Fruit fly (Drosophila melanogaster) whole organism, prepupa: ENCODE results near the gene CheB74a.

Experiments
- CG11294 ChIP-seq: fragments of 200-800 bp; sonication (Bioruptor generic); IDR thresholded peaks from 2 replicates; pipeline ENCODE4 v1.3.6; 2022; ENCODE audit warnings: missing biosample characterization, missing genetic modification characterization
- CG3919 ChIP-seq: fragments of 200-800 bp; sonication (Bioruptor generic); optimal IDR thresholded peaks from 3 replicates; lab custom pipeline; 2016; ENCODE audit warnings: missing biosample characterization, missing genetic modification characterization
- CG8119 ChIP-seq: fragments of 200-800 bp; sonication (Bioruptor generic); IDR thresholded peaks from 3 replicates; pipeline ENCODE4 v1.3.6; 2022; ENCODE audit warnings: missing biosample characterization, missing genetic modification characterization
- Hr38 ChIP-seq: sonication (Bioruptor generic); optimal IDR thresholded peaks from 2 replicates; lab custom pipeline; 2016; ENCODE audit warnings: missing biosample characterization, missing genetic modification characterization
- Met ChIP-seq: fragments of 200-800 bp; sonication (Bioruptor generic); optimal IDR thresholded peaks from 3 replicates; lab custom pipeline; 2016; ENCODE audit warnings: missing biosample characterization, missing genetic modification characterization
- cyc ChIP-seq: fragments of 200-800 bp; sonication (Bioruptor generic); optimal IDR thresholded peaks from 3 replicates; lab custom pipeline; 2016; ENCODE audit warnings: missing biosample characterization, missing genetic modification characterization
- fkh ChIP-seq: fragments of 200-800 bp; sonication (Bioruptor generic); optimal IDR thresholded peaks from 3 replicates; lab custom pipeline; 2017; ENCODE audit warnings: missing biosample characterization, mild to moderate bottlenecking, missing genetic modification characterization, moderate library complexity
- net ChIP-seq: fragments of 200-800 bp; sonication (Bioruptor generic); optimal IDR thresholded peaks from 3 replicates; lab custom pipeline; 2016; ENCODE audit warnings: missing biosample characterization, missing genetic modification characterization

CheB74a gene

DNA sequence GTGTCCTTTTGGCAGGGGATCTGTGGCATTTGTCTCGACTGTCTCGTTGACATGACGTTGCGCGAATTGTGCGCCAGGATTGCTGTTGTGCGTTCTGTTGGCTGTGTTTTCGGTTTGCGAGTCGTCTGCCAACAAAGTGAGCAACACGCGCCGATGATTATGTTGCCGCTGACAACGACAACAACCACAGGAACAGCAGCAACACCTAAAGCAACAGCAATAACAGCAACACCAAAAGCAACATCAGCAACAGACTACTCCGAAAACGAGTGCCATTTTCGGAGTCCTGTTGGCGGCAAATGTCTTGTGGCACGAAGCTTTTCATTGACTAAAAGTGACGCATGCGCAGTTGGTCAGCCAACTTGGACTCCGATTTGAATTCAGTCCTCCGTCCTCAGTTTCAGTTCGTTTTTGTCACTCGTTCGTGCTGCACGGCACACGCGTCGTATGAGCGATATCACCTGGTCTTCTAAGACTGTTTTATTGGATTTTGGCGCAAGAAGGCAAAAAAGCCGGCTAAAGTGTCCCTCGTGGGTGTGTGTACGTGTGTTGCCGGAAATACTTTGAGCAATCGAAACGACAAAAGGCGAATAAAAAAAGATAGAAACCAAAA lies 30.0 kb downstream of the CheB74a start, which contains the start of gene Ccn:
TSS of gene Ccn (plus strand) at position 437 of the 613 bp plus-strand sequence.
- TF ChIP-seq CG8119 = no peak

DNA sequence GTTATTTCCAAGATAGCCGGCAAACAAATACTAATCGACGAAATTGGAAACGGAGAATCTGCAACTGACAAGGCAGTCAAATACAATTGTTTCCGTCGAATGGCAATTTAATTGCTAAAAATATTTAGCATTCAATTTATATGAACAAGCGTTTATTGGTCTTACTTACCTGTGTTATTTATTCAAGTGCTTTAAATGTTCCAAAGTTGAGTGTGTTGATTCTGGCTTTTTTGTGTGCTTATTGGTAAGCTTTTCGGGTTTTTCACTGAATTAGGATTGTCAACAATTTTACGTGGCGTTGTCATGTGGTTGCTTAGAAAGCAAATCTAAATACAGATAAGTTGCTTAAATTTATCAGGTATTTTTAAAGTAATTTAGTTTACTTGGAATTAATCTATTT lies 47.9 kb downstream of the CheB74a start:
- TF ChIP-seq net (GFP tag; lab: Kevin White, UChicago) (no peak), fkh (GFP tag; lab: Kevin White, UChicago) (peak; percentile 51), CG11294 (GFP tag; lab: Robert Waterston, UW) (no peak)

DNA sequence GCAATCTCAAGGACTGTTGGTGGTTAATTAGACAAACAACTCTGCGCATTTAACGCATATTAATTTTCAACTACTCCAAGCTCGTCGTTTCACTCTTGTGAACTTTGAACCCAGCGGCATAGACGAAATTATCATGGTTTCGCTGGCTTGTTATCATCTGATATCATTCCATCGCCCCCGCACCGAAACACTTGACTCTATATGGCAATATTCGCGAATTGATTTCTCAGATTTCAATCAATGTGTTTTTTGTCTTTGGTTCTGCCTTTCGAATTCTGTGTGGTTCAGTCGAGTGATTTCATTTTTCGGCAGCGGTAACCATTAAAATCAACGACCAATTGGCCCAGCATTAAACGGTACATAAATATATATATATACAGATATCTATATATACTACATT lies 48.3 kb downstream of the CheB74a start, which contains the start of gene CG34251:
TSS of gene CG34251 (plus strand) at position 301 of the 400 bp plus-strand sequence.
- no peak for TF ChIP-seq CG3919 (GFP tag; lab: Kevin White, UChicago)
- TF ChIP-seq Met (GFP tag; lab: Kevin White, UChicago) = no peak
- TF ChIP-seq Hr38 (GFP tag; lab: Kevin White, UChicago) = no peak
- no peak for TF ChIP-seq cyc (GFP tag; lab: Kevin White, UChicago)
